Worm (Caenorhabditis elegans) whole organism, L3 larva: Measurements from ENCODE around the gene gcy-37.

Experiments
- egl-27 ChIP-seq: sonication (generic microtip); optimal IDR thresholded peaks from 4 replicates; lab custom pipeline; 2017; ENCODE audit warnings: missing biosample characterization, missing genetic modification reagents, missing genetic modification characterization
- nhr-11 ChIP-seq: fragments of 150-350 bp; optimal IDR thresholded peaks from 2 replicates; lab custom pipeline; 2014; ENCODE audit warnings: missing biosample characterization, missing genetic modification characterization
- snpc-4 ChIP-seq: fragments of 150-350 bp; optimal IDR thresholded peaks from 2 replicates; lab custom pipeline; 2014; ENCODE audit warnings: missing biosample characterization, missing genetic modification characterization

DNA sequence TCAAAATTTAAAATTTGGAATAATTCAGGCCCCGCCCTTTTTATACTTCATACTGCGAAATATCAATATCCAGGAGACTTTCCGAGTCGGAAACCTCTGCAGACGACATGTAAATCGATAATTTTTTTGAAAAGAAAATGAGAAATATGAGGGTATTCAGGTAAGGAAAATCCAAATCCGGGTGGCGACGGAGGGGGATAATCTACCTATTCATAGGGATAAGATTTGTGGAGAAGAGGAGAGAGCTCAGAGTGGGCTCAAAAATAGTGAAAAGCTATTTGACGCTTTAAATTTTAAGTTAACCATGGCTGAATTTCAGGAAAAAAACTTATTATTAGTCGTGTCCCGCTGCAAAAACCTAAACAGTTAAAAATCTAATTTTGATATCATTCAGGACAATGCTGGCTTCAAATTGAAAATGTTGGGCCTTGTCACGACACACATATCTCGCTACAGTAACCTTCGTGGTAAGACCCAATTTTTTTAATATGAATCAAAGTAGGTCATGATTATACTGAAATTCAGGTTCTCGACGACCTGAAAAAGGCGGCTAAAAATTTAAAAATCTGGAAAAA lies 47.6 kb downstream of the gcy-37 start, which contains the start of gene che-6:
- TF ChIP-seq snpc-4 (tag; lab: Kevin White, UChicago) = no peak
- TF ChIP-seq nhr-11 = no peak
- TF ChIP-seq egl-27 (tag; lab: Kevin White, UChicago) = no peak
